Fruit fly (Drosophila melanogaster): ENCODE results near the gene CG11768.

DNA sequence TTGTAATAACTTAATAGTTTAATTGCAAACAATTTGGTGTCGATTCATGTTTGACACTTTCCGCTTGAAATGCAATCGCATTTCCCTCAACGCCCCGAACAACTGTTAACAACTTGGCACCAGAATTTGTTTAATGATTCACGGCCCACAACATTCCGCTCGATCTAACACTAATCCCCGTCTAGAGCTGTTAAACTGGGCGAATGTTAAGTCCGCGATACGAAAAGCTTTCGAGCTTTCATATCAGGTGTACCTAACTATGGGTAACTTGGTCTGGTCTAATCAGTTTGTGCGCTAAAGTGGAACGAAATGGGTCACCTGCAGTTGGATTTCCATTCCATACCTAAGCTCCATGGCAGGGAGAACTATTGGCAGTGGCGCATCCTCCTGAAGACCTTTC, 5.1 kb upstream of the CG11768 start, which contains the start of gene CG34301:
- TF ChIP-seq usp (GFP tag; optimal IDR thresholded peaks at IDR 0.05), result no peak
- TF ChIP-seq Hr78 (GFP tag; optimal IDR thresholded peaks at IDR 0.05), result no peak
- TF ChIP-seq h (GFP tag; optimal IDR thresholded peaks at IDR 0.05), result no peak
- no peak for TF ChIP-seq Jra (GFP tag; optimal IDR thresholded peaks at IDR 0.05)
- no peak for TF ChIP-seq Sp1 (GFP tag; optimal IDR thresholded peaks at IDR 0.05)
- no peak for TF ChIP-seq lola (GFP tag; optimal IDR thresholded peaks at IDR 0.05)
- TF ChIP-seq ey (GFP tag; optimal IDR thresholded peaks at IDR 0.05), result no peak
- no peak for TF ChIP-seq CG9705 (GFP tag; optimal IDR thresholded peaks at IDR 0.05)
- no peak for TF ChIP-seq fru (GFP tag; optimal IDR thresholded peaks at IDR 0.05)
- no peak for TF ChIP-seq Mio (GFP tag; optimal IDR thresholded peaks at IDR 0.05)
- TF ChIP-seq psq (GFP tag; optimal IDR thresholded peaks at IDR 0.05), result no peak
- no peak for TF ChIP-seq N (GFP tag; optimal IDR thresholded peaks at IDR 0.05)

Measured in whole organism, wandering third instar larva.